Fruit fly (Drosophila melanogaster): ENCODE data around the gene Cds.

Cds gene

DNA sequence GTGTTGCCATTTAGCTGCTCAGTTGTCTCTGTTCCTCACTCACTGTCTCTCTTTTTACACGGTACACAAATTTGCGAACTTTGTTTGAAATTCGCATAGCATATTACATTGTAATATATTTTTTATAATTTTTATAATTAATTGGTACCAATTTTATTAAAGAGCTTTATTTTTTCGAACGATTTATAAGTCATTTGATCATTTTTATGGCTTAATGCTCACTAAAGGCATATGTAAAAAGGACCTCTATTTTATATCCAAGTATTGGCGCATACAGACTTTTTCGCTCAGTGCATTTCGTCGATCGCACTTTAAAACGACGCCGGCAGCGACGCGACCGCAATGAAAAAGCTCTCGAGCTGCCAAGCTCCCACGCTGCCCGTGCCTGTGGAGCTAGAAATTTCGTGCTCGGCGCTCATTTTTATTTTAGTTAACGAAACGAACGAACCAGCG, 31.4 kb upstream of the Cds start (continued):
- TF ChIP-seq dysf (GFP tag; IDR thresholded peaks at IDR 0.05) (peak; percentile 98), Doc3 (GFP tag; IDR thresholded peaks at IDR 0.05; ENCODE audit: partially characterized antibody) (no peak), H2.0 (GFP tag; IDR thresholded peaks at IDR 0.05) (peak; percentile 90), CG2202 (tag; optimal IDR thresholded peaks at IDR 0.05) (peak; percentile 23), schlank (tag; optimal IDR thresholded peaks at IDR 0.05) (peak; percentile 90), odd (GFP tag; optimal IDR thresholded peaks at IDR 0.05) (peak; percentile 96), Nf-YC (tag; optimal IDR thresholded peaks at IDR 0.05) (peak; percentile 88), jing (GFP tag; optimal IDR thresholded peaks at IDR 0.05) (peak; percentile 69), croc (GFP tag; conservative IDR thresholded peaks at IDR 0.05) (peak; percentile 54; the same call in 2 of the 3 replicates), Dfd (GFP tag; optimal IDR thresholded peaks at IDR 0.05) (no peak), vnd (GFP tag; IDR thresholded peaks at IDR 0.05; ENCODE audit: partially characterized antibody) (no peak), CG3995 (GFP tag; optimal IDR thresholded peaks at IDR 0.05) (peak; percentile 76), tna (GFP tag; IDR thresholded peaks at IDR 0.05; ENCODE audit: partially characterized antibody) (no peak), CG10274 (GFP tag; optimal IDR thresholded peaks at IDR 0.05) (peak; percentile 86), CG12155 (GFP tag; optimal IDR thresholded peaks at IDR 0.05) (peak; percentile 94), ken (GFP tag; IDR thresholded peaks at IDR 0.05) (peak; percentile 78; the same call in 2 of the 3 replicates), CG3065 (GFP tag; optimal IDR thresholded peaks at IDR 0.05) (peak; percentile 82), CG7963 (GFP tag; IDR thresholded peaks at IDR 0.05; ENCODE audit: partially characterized antibody) (no peak), CG6765 (GFP tag; optimal IDR thresholded peaks at IDR 0.05) (peak; percentile 95), sima (GFP tag; optimal IDR thresholded peaks at IDR 0.05) (no peak), CG14441 (GFP tag; IDR thresholded peaks at IDR 0.05) (peak; percentile 94), CG31388 (GFP tag; optimal IDR thresholded peaks at IDR 0.05) (peak; percentile 79), pum (GFP tag; optimal IDR thresholded peaks at IDR 0.05) (peak; percentile 72), CG17186 (GFP tag; optimal IDR thresholded peaks at IDR 0.05) (no peak), CG3281 (GFP tag; optimal IDR thresholded peaks at IDR 0.05) (peak; percentile 97), BEAF-32 (GFP tag; optimal IDR thresholded peaks at IDR 0.05) (peak; percentile 17), CG8765 (GFP tag; IDR thresholded peaks at IDR 0.05) (peak; percentile 61; the same call in 1 of the 2 replicates), Usf (GFP tag; optimal IDR thresholded peaks at IDR 0.05) (peak; percentile 95), Antp (GFP tag; optimal IDR thresholded peaks at IDR 0.05) (peak; percentile 78), CG30403 (GFP tag; optimal IDR thresholded peaks at IDR 0.05) (peak; percentile 96), Hr3 (GFP tag; optimal IDR thresholded peaks at IDR 0.05) (peak; percentile 94), NfI (GFP tag; optimal IDR thresholded peaks at IDR 0.05) (peak; percentile 97), zf30C (GFP tag; optimal IDR thresholded peaks at IDR 0.05) (peak; percentile 92), CG14965 (GFP tag; optimal IDR thresholded peaks at IDR 0.05; ENCODE audit: borderline replicate concordance) (peak; percentile 7), ranshi (GFP tag; IDR thresholded peaks at IDR 0.05) (peak; percentile 93), Hmr (GFP tag; optimal IDR thresholded peaks at IDR 0.05) (peak; percentile 99), CG13424 (tag; optimal IDR thresholded peaks at IDR 0.05) (peak; percentile 95), Rx (GFP tag; IDR thresholded peaks at IDR 0.05) (peak; percentile 75; the same call in 1 of the 2 replicates), row (GFP tag; IDR thresholded peaks at IDR 0.05) (peak; percentile 97), TFAM (GFP tag; optimal IDR thresholded peaks at IDR 0.05) (no peak), CG33557 (GFP tag; optimal IDR thresholded peaks at IDR 0.05) (no peak), CG4854 (GFP tag; optimal IDR thresholded peaks at IDR 0.05) (peak; percentile 82), chm (GFP tag; IDR thresholded peaks at IDR 0.05) (peak; percentile 78; the same call in 1 of the 2 replicates), Adf1 (GFP tag; IDR thresholded peaks at IDR 0.05) (peak; percentile 97), prd (optimal IDR thresholded peaks at IDR 0.05) (no peak), prd (GFP tag; IDR thresholded peaks at IDR 0.05) (peak; percentile 95), dpn (GFP tag; optimal IDR thresholded peaks at IDR 0.05) (peak; percentile 87 to 95), gsb (GFP tag; IDR thresholded peaks at IDR 0.05) (peak; percentile 96), z (GFP tag; IDR thresholded peaks at IDR 0.05) (0 out of 3 replicates have a peak, but pooled peaks have one; percentile 45), CG3838 (GFP tag; optimal IDR thresholded peaks at IDR 0.05) (peak; percentile 67), CG1602 (GFP tag; optimal IDR thresholded peaks at IDR 0.05) (peak; percentile 89)
